Fruit fly (Drosophila melanogaster): ENCODE measurements around the gene gdrd.

The gdrd gene

DNA sequence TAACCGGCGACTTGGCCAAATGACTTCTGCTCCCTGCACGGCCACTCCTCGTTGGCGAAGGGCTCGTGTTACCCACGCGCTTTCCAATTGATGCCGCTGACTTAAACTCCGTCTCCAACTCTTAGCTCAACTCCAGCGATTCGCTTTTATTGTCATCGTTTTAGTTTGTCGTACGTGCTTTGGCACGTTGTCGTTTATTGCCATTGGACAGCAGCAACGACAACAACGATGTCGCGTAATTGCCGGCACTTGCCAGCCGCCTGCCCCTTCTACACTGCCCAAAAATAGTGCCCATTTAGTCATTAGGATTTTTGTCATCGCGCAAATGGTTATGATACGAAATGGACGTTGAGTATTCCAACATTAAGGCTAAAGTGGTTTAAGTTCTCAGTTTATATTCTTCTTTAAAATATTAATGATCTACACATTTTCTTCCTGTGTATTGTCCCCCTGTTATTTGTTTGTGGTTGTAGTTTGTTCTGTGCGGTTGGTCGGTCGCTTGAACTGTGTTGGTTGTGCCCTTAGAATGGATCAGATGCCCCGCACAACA lies 25.3 kb upstream of the gdrd start (continued):
- TF ChIP-seq Antp (GFP tag; optimal IDR thresholded peaks at IDR 0.05) (peak; percentile 84), CG9215 (GFP tag; IDR thresholded peaks at IDR 0.05) (peak; percentile 74), CG13894 (tag; optimal IDR thresholded peaks at IDR 0.05) (peak; percentile 74), gcm2 (GFP tag; optimal IDR thresholded peaks at IDR 0.05) (peak; percentile 82), CG2712 (tag; optimal IDR thresholded peaks at IDR 0.05) (peak; percentile 94), CG31365 (tag; optimal IDR thresholded peaks at IDR 0.05) (peak; percentile 51), ems (GFP tag; optimal IDR thresholded peaks at IDR 0.05) (peak; percentile 92), sens (GFP tag) (peak; percentile 99), phol (tag; optimal IDR thresholded peaks at IDR 0.05) (peak; percentile 81), kay (GFP tag; optimal IDR thresholded peaks at IDR 0.05) (peak; percentile 83), chn (GFP tag; optimal IDR thresholded peaks at IDR 0.05) (peak; percentile 90), Xbp1 (GFP tag; optimal IDR thresholded peaks at IDR 0.05) (peak; percentile 92), CG7556 (GFP tag; optimal IDR thresholded peaks at IDR 0.05) (peak; percentile 89), chm (GFP tag; IDR thresholded peaks at IDR 0.05) (peak; percentile 91), CG4730 (GFP tag; IDR thresholded peaks at IDR 0.05) (peak; percentile 82), usp (GFP tag; optimal IDR thresholded peaks at IDR 0.05) (no peak), tup (GFP tag; optimal IDR thresholded peaks at IDR 0.05) (peak; percentile 79), Lhr (GFP tag; optimal IDR thresholded peaks at IDR 0.05) (peak; percentile 78), Doc2 (GFP tag; IDR thresholded peaks at IDR 0.05) (0 out of 2 replicates have a peak, but pooled peaks have one; percentile 40), nom (GFP tag; optimal IDR thresholded peaks at IDR 0.05) (peak; percentile 76), stc (GFP tag; IDR thresholded peaks at IDR 0.05) (peak; percentile 83), CG18619 (GFP tag; optimal IDR thresholded peaks at IDR 0.05) (peak; percentile 82), CG12391 (tag; optimal IDR thresholded peaks at IDR 0.05) (peak; percentile 93), lola (GFP tag; optimal IDR thresholded peaks at IDR 0.05) (peak in 1 of 3 experiments; percentile 89), Mad (GFP tag; optimal IDR thresholded peaks at IDR 0.05) (peak; percentile 87), MBD-R2 (GFP tag; IDR thresholded peaks at IDR 0.05) (no peak; the same call in 1 of the 2 replicates), sob (GFP tag; IDR thresholded peaks at IDR 0.05) (peak; percentile 91), da (GFP tag; optimal IDR thresholded peaks at IDR 0.05) (peak; percentile 37), tin (GFP tag; optimal IDR thresholded peaks at IDR 0.05) (peak; percentile 91), CG2116 (GFP tag; optimal IDR thresholded peaks at IDR 0.05) (peak; percentile 44), fru (optimal IDR thresholded peaks at IDR 0.05) (no peak), bigmax (GFP tag; optimal IDR thresholded peaks at IDR 0.05) (peak; percentile 14), Asciz (GFP tag; optimal IDR thresholded peaks at IDR 0.05) (peak; percentile 85), CG12104 (GFP tag; optimal IDR thresholded peaks at IDR 0.05) (peak; percentile 73), CG8290 (GFP tag; optimal IDR thresholded peaks at IDR 0.05) (peak; percentile 68), CG8290 (tag; optimal IDR thresholded peaks at IDR 0.05) (peak; percentile 20 to 90), her (GFP tag; optimal IDR thresholded peaks at IDR 0.05) (peak; percentile 79), zf30C (GFP tag; optimal IDR thresholded peaks at IDR 0.05) (peak; percentile 84), CG31224 (GFP tag; IDR thresholded peaks at IDR 0.05) (peak; percentile 68), br (optimal IDR thresholded peaks at IDR 0.05) (no peak), crol (GFP tag; IDR thresholded peaks at IDR 0.05) (peak; percentile 53), CG14667 (GFP tag; IDR thresholded peaks at IDR 0.05) (peak; percentile 87), schlank (tag; optimal IDR thresholded peaks at IDR 0.05) (peak; percentile 54), sd (tag; optimal IDR thresholded peaks at IDR 0.05) (peak; percentile 64), crp (GFP tag; optimal IDR thresholded peaks at IDR 0.05) (peak in 1 of 2 experiments; percentile 39), CG13123 (GFP tag; optimal IDR thresholded peaks at IDR 0.05) (peak; percentile 78), tna (GFP tag; IDR thresholded peaks at IDR 0.05; ENCODE audit: partially characterized antibody) (no peak), Dek (tag; optimal IDR thresholded peaks at IDR 0.05) (peak; percentile 75), CG33557 (GFP tag; optimal IDR thresholded peaks at IDR 0.05) (peak; percentile 82), Lim3 (GFP tag; IDR thresholded peaks at IDR 0.05) (no peak), H2.0 (GFP tag; IDR thresholded peaks at IDR 0.05) (peak; percentile 82)
